Worm (Caenorhabditis elegans) whole organism, L2 larva: ENCODE data around the gene B0545.4.

Experiments used
- C34F6.9 ChIP-seq: fragments of 150-350 bp; optimal IDR thresholded peaks from 2 replicates; lab custom pipeline; 2014; ENCODE audit warnings: missing biosample characterization, missing genetic modification characterization
- F13H6.1 ChIP-seq: sonication (generic microtip); optimal IDR thresholded peaks from 2 replicates; lab custom pipeline; 2016; ENCODE audit warnings: missing genetic modification characterization, missing compliant biosample characterization
- Y55F3AM.14 ChIP-seq: fragments of 200-800 bp; sonication (Bioruptor generic); optimal IDR thresholded peaks from 2 replicates; lab custom pipeline; 2018; ENCODE audit warnings: mild to moderate bottlenecking, missing genetic modification characterization, missing compliant biosample characterization
- aly-2 ChIP-seq: fragments of 150-350 bp; optimal IDR thresholded peaks from 2 replicates; lab custom pipeline; 2014; ENCODE audit warnings: missing biosample characterization, missing genetic modification characterization
- ama-1 ChIP-seq: fragments of 150-350 bp; optimal IDR thresholded peaks from 2 replicates; lab custom pipeline; 2018; ENCODE audit warnings: inconsistent platforms
- blmp-1 ChIP-seq: sonication (generic microtip); optimal IDR thresholded peaks from 2 replicates; lab custom pipeline; 2017; ENCODE audit warnings: missing genetic modification characterization, mild to moderate bottlenecking, missing compliant biosample characterization, antibody characterized with exemption, moderate library complexity; ENCODE audit not compliant: insufficient read depth
- ceh-16 ChIP-seq: fragments of 150-350 bp; optimal IDR thresholded peaks from 2 replicates; lab custom pipeline; 2014; ENCODE audit warnings: missing biosample characterization, missing genetic modification characterization
- elt-1 ChIP-seq: fragments of 150-350 bp; optimal IDR thresholded peaks from 2 replicates; lab custom pipeline; 2014; ENCODE audit warnings: missing biosample characterization, missing genetic modification characterization
- fos-1 ChIP-seq: fragments of 150-350 bp; optimal IDR thresholded peaks from 2 replicates; lab custom pipeline; 2014; ENCODE audit warnings: missing biosample characterization, missing genetic modification characterization
- gmeb-1 ChIP-seq: fragments of 150-350 bp; optimal IDR thresholded peaks from 2 replicates; lab custom pipeline; 2014; ENCODE audit warnings: missing biosample characterization, missing genetic modification characterization
- lin-11 ChIP-seq: fragments of 150-350 bp; sonication (generic microtip); optimal IDR thresholded peaks from 2 replicates; lab custom pipeline; 2014; ENCODE audit warnings: missing biosample characterization, missing genetic modification characterization, inconsistent platforms, mixed read lengths
- lsy-2 ChIP-seq, 2 experiments: fragments of 150-350 bp in 1 of 2; sonication (generic microtip) in 1 of 2; optimal IDR thresholded peaks; 2 replicates each; lab custom pipeline; 2014 to 2017; ENCODE audit warnings: missing biosample characterization in 2 of 2, missing genetic modification characterization in 2 of 2
- mab-5 ChIP-seq: fragments of 150-350 bp; optimal IDR thresholded peaks from 2 replicates; lab custom pipeline; 2014; ENCODE audit warnings: missing biosample characterization, missing genetic modification characterization
- mdl-1 ChIP-seq, 2 experiments: fragments of 150-350 bp in 1 of 2; sonication (generic microtip) in 1 of 2; optimal IDR thresholded peaks; 2 replicates each; lab custom pipeline; 2017; ENCODE audit warnings: missing biosample characterization in 2 of 2, missing genetic modification characterization in 2 of 2
- nhr-10 ChIP-seq: sonication (generic microtip); optimal IDR thresholded peaks from 2 replicates; lab custom pipeline; 2017; ENCODE audit warnings: missing biosample characterization, missing genetic modification characterization
- nhr-12 ChIP-seq: fragments of 150-350 bp; optimal IDR thresholded peaks from 2 replicates; lab custom pipeline; 2014; ENCODE audit warnings: missing biosample characterization, missing genetic modification characterization
- nhr-129 ChIP-seq: fragments of 150-350 bp; optimal IDR thresholded peaks from 2 replicates; lab custom pipeline; 2014; ENCODE audit warnings: missing biosample characterization, missing genetic modification characterization
- nhr-21 ChIP-seq: fragments of 150-350 bp; optimal IDR thresholded peaks from 2 replicates; lab custom pipeline; 2014; ENCODE audit warnings: missing biosample characterization, missing genetic modification characterization
- nhr-23 ChIP-seq: fragments of 150-350 bp; optimal IDR thresholded peaks from 2 replicates; lab custom pipeline; 2014; ENCODE audit warnings: missing biosample characterization, missing genetic modification reagents, missing genetic modification characterization
- nhr-25 ChIP-seq: fragments of 150-350 bp; sonication (generic microtip); optimal IDR thresholded peaks from 3 replicates; lab custom pipeline; 2014; ENCODE audit warnings: missing biosample characterization, missing genetic modification characterization
- nhr-77 ChIP-seq: fragments of 150-350 bp; optimal IDR thresholded peaks from 2 replicates; lab custom pipeline; 2014; ENCODE audit warnings: missing biosample characterization, missing genetic modification characterization
- peb-1 ChIP-seq: fragments of 150-350 bp; optimal IDR thresholded peaks from 2 replicates; lab custom pipeline; 2014; ENCODE audit warnings: missing biosample characterization, missing genetic modification characterization
- sem-4 ChIP-seq: fragments of 150-350 bp; optimal IDR thresholded peaks from 2 replicates; lab custom pipeline; 2014; ENCODE audit warnings: missing biosample characterization, missing genetic modification reagents, missing genetic modification characterization
- skn-1 ChIP-seq: sonication (generic microtip); optimal IDR thresholded peaks from 2 replicates; lab custom pipeline; 2017; ENCODE audit warnings: missing biosample characterization, missing genetic modification characterization
- sma-3 ChIP-seq: sonication (generic microtip); optimal IDR thresholded peaks from 2 replicates; lab custom pipeline; 2016; ENCODE audit warnings: missing genetic modification reagents, missing genetic modification characterization, missing compliant biosample characterization
- sma-9 ChIP-seq, 2 experiments: fragments of 150-350 bp in 1 of 2; sonication (generic microtip) in 1 of 2; optimal IDR thresholded peaks; 2 replicates each; lab custom pipeline; 2014 to 2016; ENCODE audit warnings: missing genetic modification characterization in 2 of 2, mild to moderate bottlenecking in 1 of 2, missing biosample characterization in 1 of 2, missing compliant biosample characterization in 1 of 2, missing genetic modification reagents in 1 of 2, moderate library complexity in 1 of 2
- unc-39 ChIP-seq: fragments of 150-350 bp; optimal IDR thresholded peaks from 2 replicates; lab custom pipeline; 2014; ENCODE audit warnings: missing biosample characterization, missing genetic modification characterization
- unc-55 ChIP-seq: fragments of 150-350 bp; sonication (generic microtip); optimal IDR thresholded peaks from 3 replicates; lab custom pipeline; 2014; ENCODE audit warnings: missing biosample characterization, missing genetic modification reagents, missing genetic modification characterization
- unc-62 ChIP-seq: fragments of 150-350 bp; optimal IDR thresholded peaks from 2 replicates; lab custom pipeline; 2014; ENCODE audit warnings: missing biosample characterization, missing genetic modification reagents, missing genetic modification characterization
- zag-1 ChIP-seq: fragments of 150-350 bp; optimal IDR thresholded peaks from 2 replicates; lab custom pipeline; 2014; ENCODE audit warnings: missing biosample characterization, missing genetic modification characterization
- ztf-1 ChIP-seq: fragments of 200-800 bp; sonication (Bioruptor generic); conservative IDR thresholded peaks from 2 replicates; pipeline ENCODE4 v1.3.6; 2022; ENCODE audit warnings: missing genetic modification characterization, missing compliant biosample characterization

Gene B0545.4

ce11 chrIV:82309-82708 is 26.9 kb downstream of the B0545.4 start:
- TF ChIP-seq sma-9 (GFP tag; optimal IDR thresholded peaks at IDR 0.05; lab: Kevin White, UChicago): no peak
- no peak for TF ChIP-seq sma-9 (tag; optimal IDR thresholded peaks at IDR 0.05; lab: Kevin White, UChicago)
- TF ChIP-seq skn-1 (tag; lab: Kevin White, UChicago): no peak
- TF ChIP-seq mdl-1 (tag; optimal IDR thresholded peaks at IDR 0.05; lab: Kevin White, UChicago): no peak
- no peak for TF ChIP-seq lsy-2 (tag; optimal IDR thresholded peaks at IDR 0.05; lab: Kevin White, UChicago)
- no peak for TF ChIP-seq lin-11 (tag; lab: Kevin White, UChicago)
- TF ChIP-seq nhr-23 (tag; lab: Kevin White, UChicago): no peak
- no peak for TF ChIP-seq mab-5 (tag; lab: Kevin White, UChicago)

- TF ChIP-seq elt-1 (tag; lab: Kevin White, UChicago): no peak
- no peak for TF ChIP-seq unc-55 (GFP tag; lab: Kevin White, UChicago)
- no peak for TF ChIP-seq nhr-23 (tag; lab: Kevin White, UChicago)
- no peak for TF ChIP-seq nhr-77 (tag; lab: Kevin White, UChicago)
- no peak for TF ChIP-seq fos-1 (tag; lab: Kevin White, UChicago)
- TF ChIP-seq blmp-1: no peak
- TF ChIP-seq ama-1 (lab: Kevin White, UChicago): no peak
These were observed 27.8 kb downstream of the B0545.4 start for ce11 chrIV:81428-81827.

- TF ChIP-seq elt-1 (tag; lab: Kevin White, UChicago) (no peak), C34F6.9 (tag; lab: Kevin White, UChicago) (no peak), ztf-1 (no peak), skn-1 (tag; lab: Kevin White, UChicago) (no peak), nhr-25 (tag; lab: Kevin White, UChicago) (no peak), fos-1 (tag; lab: Kevin White, UChicago) (no peak), nhr-21 (tag; lab: Kevin White, UChicago) (no peak), peb-1 (tag; lab: Kevin White, UChicago) (no peak), nhr-10 (no peak), ceh-16 (tag; lab: Kevin White, UChicago) (no peak), gmeb-1 (tag; lab: Kevin White, UChicago) (no peak), zag-1 (tag; lab: Kevin White, UChicago) (no peak), aly-2 (tag; lab: Kevin White, UChicago) (no peak)
These were observed 28.3 kb downstream of the B0545.4 start for ce11 chrIV:80943-81342.

- TF ChIP-seq nhr-129 (tag; lab: Kevin White, UChicago) (peak; percentile 32), mdl-1 (tag; optimal IDR thresholded peaks at IDR 0.05; lab: Kevin White, UChicago) (peak in 1 of 2 experiments; percentile 4), unc-39 (tag; lab: Kevin White, UChicago) (no peak), F13H6.1 (tag; lab: Kevin White, UChicago) (peak; percentile 47), unc-55 (GFP tag; lab: Kevin White, UChicago) (no peak), nhr-12 (tag; lab: Kevin White, UChicago) (no peak), peb-1 (tag; lab: Kevin White, UChicago) (no peak), ceh-16 (tag; lab: Kevin White, UChicago) (no peak), sma-9 (GFP tag; optimal IDR thresholded peaks at IDR 0.05; lab: Kevin White, UChicago) (peak; percentile 35), sma-9 (tag; optimal IDR thresholded peaks at IDR 0.05; lab: Kevin White, UChicago) (no peak), C34F6.9 (tag; lab: Kevin White, UChicago) (peak; percentile 37)
These were observed 30.0 kb downstream of the B0545.4 start, which contains the start of gene T05C7.9 for ce11 chrIV:79205-79604. Gene T05C7.9 (plus strand): TSS chrIV:79276.

ce11 chrIV:78206-78605 is 31.0 kb downstream of the B0545.4 start:
- TF ChIP-seq nhr-23 (tag; lab: Kevin White, UChicago) (no peak), sma-3 (GFP tag; lab: Kevin White, UChicago) (no peak), lsy-2 (tag; optimal IDR thresholded peaks at IDR 0.05; lab: Kevin White, UChicago) (no peak), Y55F3AM.14 (GFP tag; lab: Kevin White, UChicago) (no peak), nhr-77 (tag; lab: Kevin White, UChicago) (no peak), unc-62 (GFP tag; lab: Kevin White, UChicago) (no peak), blmp-1 (no peak), sem-4 (no peak), nhr-21 (tag; lab: Kevin White, UChicago) (no peak), nhr-25 (tag; lab: Kevin White, UChicago) (no peak), elt-1 (tag; lab: Kevin White, UChicago) (no peak), nhr-10 (no peak)
